Fruit fly (Drosophila melanogaster) whole organism, adult: ENCODE measurements around the gene SMC6.

Source experiments
- CG11617 ChIP-seq: fragments of 200-800 bp; sonication (Bioruptor generic); optimal IDR thresholded peaks from 2 replicates; lab custom pipeline; 2017; ENCODE audit warnings: mild to moderate bottlenecking, missing biosample characterization, missing genetic modification reagents, missing genetic modification characterization
- CG12768 ChIP-seq: fragments of 200-800 bp; sonication (Bioruptor generic); optimal IDR thresholded peaks from 2 replicates; lab custom pipeline; 2017; ENCODE audit warnings: missing biosample characterization, missing genetic modification characterization, mild to moderate bottlenecking, moderate library complexity, missing genetic modification reagents
- CG14711 ChIP-seq: fragments of 200-800 bp; sonication (Bioruptor generic); optimal IDR thresholded peaks from 2 replicates; lab custom pipeline; 2018; ENCODE audit warnings: missing biosample characterization, mild to moderate bottlenecking, missing genetic modification characterization, moderate library complexity
- Crg-1 ChIP-seq: fragments of 200-800 bp; sonication (Bioruptor generic); optimal IDR thresholded peaks from 2 replicates; lab custom pipeline; 2016; ENCODE audit warnings: missing biosample characterization, missing genetic modification characterization
- Hr96 ChIP-seq: fragments of 200-800 bp; sonication (Bioruptor generic); optimal IDR thresholded peaks from 2 replicates; lab custom pipeline; 2016; ENCODE audit warnings: missing biosample characterization, missing genetic modification characterization
- bab1 ChIP-seq: fragments of 200-800 bp; sonication (Bioruptor generic); optimal IDR thresholded peaks from 3 replicates; lab custom pipeline; 2019; ENCODE audit warnings: missing biosample characterization, mild to moderate bottlenecking, missing genetic modification characterization, moderate library complexity
- kay ChIP-seq: fragments of 200-800 bp; sonication (Bioruptor generic); peaks from one replicate; lab custom pipeline; 2016; ENCODE audit warnings: missing biosample characterization, missing genetic modification characterization, borderline replicate concordance

DNA sequence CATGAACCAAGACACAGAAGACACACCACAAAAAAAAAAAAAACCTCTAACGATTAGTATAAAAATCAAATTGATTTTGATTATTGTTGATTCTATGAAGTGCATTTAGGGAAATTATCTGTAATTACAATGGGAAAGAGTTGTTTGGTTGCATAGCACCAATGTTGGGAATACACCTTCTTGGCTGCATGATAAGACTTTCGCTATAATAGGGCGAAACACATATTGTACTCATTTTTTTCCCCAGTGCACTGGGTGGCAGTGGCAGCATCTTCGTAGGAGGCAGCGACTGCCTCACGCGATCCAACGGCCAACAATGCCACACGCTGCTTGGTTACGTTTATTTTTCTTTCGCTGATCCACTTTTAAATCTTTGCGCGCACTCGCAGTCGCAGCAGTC, 10.8 kb upstream of the SMC6 start:
- no peak for TF ChIP-seq Crg-1 (GFP tag; lab: Kevin White, UChicago)
- TF ChIP-seq kay (GFP tag; lab: Kevin White, UChicago) = no peak
- TF ChIP-seq CG14711 (tag; lab: Kevin White, UChicago) = no peak
- no peak for TF ChIP-seq CG11617 (GFP tag; lab: Kevin White, UChicago)
- TF ChIP-seq CG12768 (GFP tag; lab: Kevin White, UChicago) = no peak
- no peak for TF ChIP-seq bab1 (GFP tag; lab: Kevin White, UChicago)
- no peak for TF ChIP-seq Hr96
